Fruit fly (Drosophila melanogaster): ENCODE measurements around the gene CG42729.
A peak's percentile ranks its signal among the peaks of the same experiment; 100 is the strongest.

- TF ChIP-seq CG15479 (GFP tag; optimal IDR thresholded peaks at IDR 0.05): no peak
- TF ChIP-seq twi (tag; optimal IDR thresholded peaks at IDR 0.05): no peak
- no peak for TF ChIP-seq Spps (tag; optimal IDR thresholded peaks at IDR 0.05)
- TF ChIP-seq sim (GFP tag; IDR thresholded peaks at IDR 0.05): no peak
- peak; percentile 11 for TF ChIP-seq CG3163 (GFP tag; optimal IDR thresholded peaks at IDR 0.05)
- TF ChIP-seq Sin3A (optimal IDR thresholded peaks at IDR 0.05): no peak
- no peak for TF ChIP-seq wor (GFP tag; IDR thresholded peaks at IDR 0.05)
- no peak for TF ChIP-seq CG3281 (GFP tag; optimal IDR thresholded peaks at IDR 0.05)
- TF ChIP-seq CG32532 (GFP tag; IDR thresholded peaks at IDR 0.05): no peak
- no peak for TF ChIP-seq Hr39 (optimal IDR thresholded peaks at IDR 0.05)
- TF ChIP-seq nmo (GFP tag; optimal IDR thresholded peaks at IDR 0.05): no peak
Observed at dm6 chr3L:15507148-15507896, 20.0 kb downstream of the CG42729 start.

Data from whole organism, embryonic.